Fruit fly (Drosophila melanogaster): ENCODE data around the gene Dref.

The Dref gene

dm6 chr2L:9915011-9915850, 51.8 kb downstream of the Dref start, which contains the start of gene yip2 (continued):
- TF ChIP-seq Max (GFP tag; optimal IDR thresholded peaks at IDR 0.05) (no peak), gro (GFP tag; optimal IDR thresholded peaks at IDR 0.05) (peak; percentile 8), Hmr (GFP tag; optimal IDR thresholded peaks at IDR 0.05) (peak; percentile 72), CG14667 (GFP tag; IDR thresholded peaks at IDR 0.05) (no peak), ro (GFP tag; IDR thresholded peaks at IDR 0.05) (no peak), CG15601 (tag; optimal IDR thresholded peaks at IDR 0.05) (peak; percentile 30), CG14050 (GFP tag; IDR thresholded peaks at IDR 0.05) (peak; percentile 47; the same call in 1 of the 3 replicates), Lhr (GFP tag; optimal IDR thresholded peaks at IDR 0.05) (no peak), Hsf (GFP tag; optimal IDR thresholded peaks at IDR 0.05) (peak; percentile 62), Ravus (GFP tag; IDR thresholded peaks at IDR 0.05) (no peak), tll (GFP tag; optimal IDR thresholded peaks at IDR 0.05) (no peak), Bgb (GFP tag; IDR thresholded peaks at IDR 0.05; ENCODE audit: partially characterized antibody) (0 out of 2 replicates have a peak, but pooled peaks have one; percentile 11), ERR (GFP tag; optimal IDR thresholded peaks at IDR 0.05) (no peak), run (tag; optimal IDR thresholded peaks at IDR 0.05) (peak; percentile 21), CG8388 (GFP tag; optimal IDR thresholded peaks at IDR 0.05) (peak; percentile 52), nmo (GFP tag; optimal IDR thresholded peaks at IDR 0.05) (peak; percentile 22), CG9437 (GFP tag; optimal IDR thresholded peaks at IDR 0.05) (no peak), maf-S (GFP tag; optimal IDR thresholded peaks at IDR 0.05) (peak; percentile 42), Dad (GFP tag; optimal IDR thresholded peaks at IDR 0.05) (peak; percentile 12), CG6683 (GFP tag; optimal IDR thresholded peaks at IDR 0.05) (peak; percentile 36), gsb (GFP tag; IDR thresholded peaks at IDR 0.05) (no peak), CG31224 (GFP tag; IDR thresholded peaks at IDR 0.05) (no peak; the same call in none of the 2 replicates), Gsc (GFP tag; IDR thresholded peaks at IDR 0.05) (no peak), CG31441 (GFP tag; IDR thresholded peaks at IDR 0.05) (peak; percentile 58; the same call in 1 of the 2 replicates), CG2889 (GFP tag; IDR thresholded peaks at IDR 0.05) (0 out of 3 replicates have a peak, but pooled peaks have one; percentile 25), PHDP (tag; optimal IDR thresholded peaks at IDR 0.05) (peak; percentile 71), br (optimal IDR thresholded peaks at IDR 0.05) (no peak), Sox100B (GFP tag; optimal IDR thresholded peaks at IDR 0.05) (peak; percentile 56), Hand (GFP tag; optimal IDR thresholded peaks at IDR 0.05) (peak; percentile 54), knrl (GFP tag; IDR thresholded peaks at IDR 0.05; ENCODE audit: partially characterized antibody) (no peak), ci (GFP tag; IDR thresholded peaks at IDR 0.05) (peak; percentile 93), Taf1 (GFP tag; IDR thresholded peaks at IDR 0.05) (0 out of 2 replicates have a peak, but pooled peaks have one; percentile 6), bsh (GFP tag; optimal IDR thresholded peaks at IDR 0.05) (peak; percentile 58 to 100), chm (GFP tag; IDR thresholded peaks at IDR 0.05) (peak; percentile 64; the same call in 1 of the 2 replicates), Hr3 (GFP tag; optimal IDR thresholded peaks at IDR 0.05) (peak; percentile 16), CG18262 (tag; optimal IDR thresholded peaks at IDR 0.05) (peak; percentile 50), Lpt (GFP tag; optimal IDR thresholded peaks at IDR 0.05) (no peak), CG8281 (tag; optimal IDR thresholded peaks at IDR 0.05) (no peak), D19B (GFP tag; optimal IDR thresholded peaks at IDR 0.05) (peak; percentile 40), dan (GFP tag; IDR thresholded peaks at IDR 0.05) (no peak), CG11247 (GFP tag; IDR thresholded peaks at IDR 0.05) (peak; percentile 40), CG4424 (GFP tag; optimal IDR thresholded peaks at IDR 0.05) (peak; percentile 33), Xbp1 (GFP tag; optimal IDR thresholded peaks at IDR 0.05) (peak; percentile 76), Ssrp (tag; optimal IDR thresholded peaks at IDR 0.05) (peak; percentile 29), CG5245 (GFP tag; optimal IDR thresholded peaks at IDR 0.05) (no peak), CHES-1-like (GFP tag; optimal IDR thresholded peaks at IDR 0.05) (peak; percentile 65), Ptx1 (GFP tag; IDR thresholded peaks at IDR 0.05) (peak; percentile 52; the same call in 1 of the 2 replicates), cwo (GFP tag; optimal IDR thresholded peaks at IDR 0.05) (peak; percentile 35), phol (tag; optimal IDR thresholded peaks at IDR 0.05) (peak; percentile 53)

All from whole organism, embryonic.